3 fruit fly cellular contexts compared by ENCODE assay signal in the genomic region with DNA sequence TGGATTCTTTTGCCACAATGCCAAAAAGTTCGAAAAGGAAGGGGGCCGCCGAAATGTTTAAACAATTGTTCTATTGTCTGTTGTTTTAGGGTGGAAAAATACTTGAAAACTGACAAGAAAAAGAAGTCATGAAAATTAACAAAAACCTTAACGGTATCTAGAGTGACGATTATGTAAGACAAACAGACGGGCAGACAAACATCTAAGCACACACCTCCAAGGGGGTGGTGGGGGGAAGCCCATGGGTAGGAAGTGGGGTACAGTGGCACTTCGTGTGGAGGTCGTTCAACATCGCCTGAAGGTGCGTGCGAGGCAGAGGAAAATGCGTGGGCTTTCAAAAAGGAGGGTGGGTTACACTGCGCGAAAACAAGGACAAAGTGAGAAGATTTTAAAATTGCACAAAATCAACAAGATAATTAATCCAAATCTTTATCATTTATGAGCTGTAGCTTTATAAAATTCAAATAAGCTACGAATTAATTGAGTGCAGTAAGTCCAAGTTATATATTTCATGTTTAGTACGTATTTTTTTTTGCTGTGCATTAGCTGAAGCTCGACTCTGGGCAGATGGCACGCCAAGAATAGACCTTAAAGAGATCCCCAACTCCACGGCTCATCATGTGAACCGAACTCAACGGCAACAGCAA.
TF ChIP-seq lines count a peak whose summit lies in the region.

No protein-coding gene starts in this region.

- no peak for TF ChIP-seq CTCF in whole organism, embryonic (GFP tag; optimal IDR thresholded peaks at IDR 0.05; lab: Kevin White, UChicago)

TF ChIP-seq in whole organism, embryonic, 481 proteins besides CTCF, POLR2A, EP300 and RAD21 (continues in another document):
- TF ChIP-seq CG30403 (GFP tag; optimal IDR thresholded peaks at IDR 0.05; lab: Kevin White, UChicago) (peak; percentile 11), CG5953 (GFP tag; IDR thresholded peaks at IDR 0.05; lab: Robert Waterston, UW) (no peak), cwo (GFP tag; optimal IDR thresholded peaks at IDR 0.05; lab: Kevin White, UChicago) (peak; percentile 18), CG18599 (GFP tag; optimal IDR thresholded peaks at IDR 0.05; lab: Kevin White, UChicago) (peak; percentile 22), bcd (GFP tag; optimal IDR thresholded peaks at IDR 0.05; lab: Kevin White, UChicago) (peak; percentile 25), Xrp1 (GFP tag; IDR thresholded peaks at IDR 0.05; lab: Robert Waterston, UW) (peak; percentile 39; the same call in 1 of the 2 replicates), Pdp1 (GFP tag; optimal IDR thresholded peaks at IDR 0.05; lab: Kevin White, UChicago) (peak in 1 of 2 experiments; percentile 73), Dad (GFP tag; optimal IDR thresholded peaks at IDR 0.05; lab: Kevin White, UChicago) (no peak), CG8924 (tag; optimal IDR thresholded peaks at IDR 0.05; lab: Kevin White, UChicago) (peak; percentile 28), chm (GFP tag; IDR thresholded peaks at IDR 0.05; lab: Robert Waterston, UW) (0 out of 2 replicates have a peak, but pooled peaks have one; percentile 23), sob (GFP tag; IDR thresholded peaks at IDR 0.05; lab: Robert Waterston, UW) (0 out of 2 replicates have a peak, but pooled peaks have one; percentile 25), crol (GFP tag; IDR thresholded peaks at IDR 0.05; lab: Robert Waterston, UW) (peak; percentile 74), dm (GFP tag; optimal IDR thresholded peaks at IDR 0.05; lab: Kevin White, UChicago) (no peak), D19B (GFP tag; optimal IDR thresholded peaks at IDR 0.05; lab: Kevin White, UChicago) (no peak), CG7357 (GFP tag; IDR thresholded peaks at IDR 0.05; lab: Robert Waterston, UW) (no peak), ftz-f1 (GFP tag; optimal IDR thresholded peaks at IDR 0.05; lab: Kevin White, UChicago) (no peak), CG11723 (GFP tag; optimal IDR thresholded peaks at IDR 0.05; lab: Kevin White, UChicago) (peak; percentile 6), CG30431 (GFP tag; optimal IDR thresholded peaks at IDR 0.05; lab: Kevin White, UChicago) (no peak), jing (GFP tag; optimal IDR thresholded peaks at IDR 0.05; lab: Kevin White, UChicago) (peak; percentile 19), tio (GFP tag; optimal IDR thresholded peaks at IDR 0.05; lab: Kevin White, UChicago) (peak; percentile 1), vvl (GFP tag; IDR thresholded peaks at IDR 0.05; lab: Robert Waterston, UW) (peak; percentile 21; the same call in 1 of the 2 replicates), C15 (GFP tag; IDR thresholded peaks at IDR 0.05; lab: Robert Waterston, UW) (no peak), Six4 (GFP tag; optimal IDR thresholded peaks at IDR 0.05; lab: Kevin White, UChicago) (no peak), Hmr (GFP tag; optimal IDR thresholded peaks at IDR 0.05; lab: Kevin White, UChicago) (peak; percentile 9), E2f2 (GFP tag; IDR thresholded peaks at IDR 0.05; lab: Robert Waterston, UW) (0 out of 2 replicates have a peak, but pooled peaks have one; percentile 10), vfl (GFP tag; optimal IDR thresholded peaks at IDR 0.05; lab: Kevin White, UChicago) (no peak), bigmax (GFP tag; optimal IDR thresholded peaks at IDR 0.05; lab: Kevin White, UChicago) (no peak)

TF ChIP-seq in whole organism, prepupa, 60 proteins besides CTCF, POLR2A, EP300 and RAD21 (continues in another document):
- TF ChIP-seq Hr38 (GFP tag; optimal IDR thresholded peaks at IDR 0.05; lab: Kevin White, UChicago), result no peak
- no peak for TF ChIP-seq CG7368 (GFP tag; optimal IDR thresholded peaks at IDR 0.05; lab: Kevin White, UChicago)
- no peak for TF ChIP-seq Ets21C (GFP tag; optimal IDR thresholded peaks at IDR 0.05; lab: Kevin White, UChicago)
- TF ChIP-seq CG10669 (GFP tag; optimal IDR thresholded peaks at IDR 0.05; lab: Kevin White, UChicago), result peak; percentile 25
- TF ChIP-seq fd85E (GFP tag; optimal IDR thresholded peaks at IDR 0.05; lab: Kevin White, UChicago), result no peak
- no peak for TF ChIP-seq Smox (GFP tag; optimal IDR thresholded peaks at IDR 0.05; lab: Kevin White, UChicago)
- peak; percentile 84 for TF ChIP-seq fkh (GFP tag; optimal IDR thresholded peaks at IDR 0.05; lab: Kevin White, UChicago)
- TF ChIP-seq Sox14 (GFP tag; optimal IDR thresholded peaks at IDR 0.05; lab: Kevin White, UChicago), result peak; percentile 1
- peak; percentile 1 for TF ChIP-seq pdm3 (GFP tag; optimal IDR thresholded peaks at IDR 0.05; lab: Kevin White, UChicago)
- peak; percentile 15 for TF ChIP-seq Eip75B (GFP tag; optimal IDR thresholded peaks at IDR 0.05; lab: Kevin White, UChicago)
- peak; percentile 60; the same call in 2 of the 3 replicates for TF ChIP-seq CG6163 (GFP tag; IDR thresholded peaks at IDR 0.05; lab: Robert Waterston, UW)
- TF ChIP-seq CG3032 (tag; optimal IDR thresholded peaks at IDR 0.05; lab: Kevin White, UChicago), result peak; percentile 29
- peak; percentile 1 for TF ChIP-seq OdsH (GFP tag; optimal IDR thresholded peaks at IDR 0.05; lab: Kevin White, UChicago)
- peak; percentile 32; the same call in 1 of the 2 replicates for TF ChIP-seq CG15336 (GFP tag; IDR thresholded peaks at IDR 0.05; lab: Robert Waterston, UW)
- no peak for TF ChIP-seq CG32006 (GFP tag; optimal IDR thresholded peaks at IDR 0.05; lab: Kevin White, UChicago)
- TF ChIP-seq Eip78C (GFP tag; lab: Kevin White, UChicago), result peak; percentile 61
- TF ChIP-seq eg (GFP tag; IDR thresholded peaks at IDR 0.05; lab: Robert Waterston, UW), result no peak
- TF ChIP-seq Ets96B (tag; optimal IDR thresholded peaks at IDR 0.05; lab: Kevin White, UChicago), result peak; percentile 50
- TF ChIP-seq CG1621 (tag; optimal IDR thresholded peaks at IDR 0.05; lab: Kevin White, UChicago), result peak; percentile 8
- TF ChIP-seq CG8319 (GFP tag; optimal IDR thresholded peaks at IDR 0.05; lab: Kevin White, UChicago), result no peak
- peak; percentile 27 for TF ChIP-seq CG10631 (GFP tag; optimal IDR thresholded peaks at IDR 0.05; lab: Kevin White, UChicago)
- no peak for TF ChIP-seq Sox15 (GFP tag; optimal IDR thresholded peaks at IDR 0.05; lab: Kevin White, UChicago)
- TF ChIP-seq CG8119 (GFP tag; IDR thresholded peaks at IDR 0.05; lab: Robert Waterston, UW), result peak; percentile 36; the same call in 1 of the 3 replicates
- peak in 1 of 2 experiments; percentile 44 for TF ChIP-seq ss (GFP tag; optimal IDR thresholded peaks at IDR 0.05; lab: Kevin White, UChicago)
- TF ChIP-seq fd59A (GFP tag; optimal IDR thresholded peaks at IDR 0.05; lab: Kevin White, UChicago), result peak; percentile 5
- no peak for TF ChIP-seq dac (GFP tag; optimal IDR thresholded peaks at IDR 0.05; lab: Kevin White, UChicago)
- TF ChIP-seq CG11294 (GFP tag; IDR thresholded peaks at IDR 0.05; lab: Robert Waterston, UW), result 0 out of 2 replicates have a peak, but pooled peaks have one; percentile 22
- no peak for TF ChIP-seq Eip93F (GFP tag; optimal IDR thresholded peaks at IDR 0.05; lab: Kevin White, UChicago)
- TF ChIP-seq CG3919 (GFP tag; optimal IDR thresholded peaks at IDR 0.05; lab: Kevin White, UChicago), result peak; percentile 46

TF ChIP-seq in whole organism, pupa, 21 proteins besides CTCF, POLR2A, EP300 and RAD21:
- TF ChIP-seq D1 (tag; optimal IDR thresholded peaks at IDR 0.05; lab: Kevin White, UChicago) (no peak), gl (tag; optimal IDR thresholded peaks at IDR 0.05; lab: Kevin White, UChicago) (no peak), CG8159 (tag; optimal IDR thresholded peaks at IDR 0.05; lab: Kevin White, UChicago) (peak; percentile 39), CG32121 (GFP tag; IDR thresholded peaks at IDR 0.05; lab: Robert Waterston, UW) (no peak), CG8301 (tag; optimal IDR thresholded peaks at IDR 0.05; lab: Kevin White, UChicago) (peak; percentile 39), CG12605 (GFP tag; IDR thresholded peaks at IDR 0.05; lab: Robert Waterston, UW) (no peak), CG10348 (GFP tag; IDR thresholded peaks at IDR 0.05; lab: Robert Waterston, UW) (no peak), Ets98B (GFP tag; IDR thresholded peaks at IDR 0.05; lab: Robert Waterston, UW) (no peak), rn (GFP tag; IDR thresholded peaks at IDR 0.05; lab: Robert Waterston, UW) (no peak), CG15710 (tag; optimal IDR thresholded peaks at IDR 0.05; lab: Kevin White, UChicago) (peak; percentile 19), CG34367 (tag; optimal IDR thresholded peaks at IDR 0.05; lab: Kevin White, UChicago) (no peak), Pif1A (GFP tag; optimal IDR thresholded peaks at IDR 0.05; lab: Kevin White, UChicago) (no peak), EcR (GFP tag; optimal IDR thresholded peaks at IDR 0.05; lab: Kevin White, UChicago) (no peak), CG9948 (tag; optimal IDR thresholded peaks at IDR 0.05; lab: Kevin White, UChicago) (peak; percentile 47), CG4496 (GFP tag; IDR thresholded peaks at IDR 0.05; lab: Robert Waterston, UW) (peak; percentile 38; the same call in 1 of the 3 replicates), fd96Ca (GFP tag; IDR thresholded peaks at IDR 0.05; lab: Robert Waterston, UW) (no peak; the same call in 2 of the 3 replicates), Pif1B (GFP tag; optimal IDR thresholded peaks at IDR 0.05; lab: Kevin White, UChicago) (no peak), Snoo (tag; optimal IDR thresholded peaks at IDR 0.05; lab: Kevin White, UChicago) (no peak), CG14655 (GFP tag; optimal IDR thresholded peaks at IDR 0.05; lab: Kevin White, UChicago) (no peak), CG17806 (tag; optimal IDR thresholded peaks at IDR 0.05; lab: Kevin White, UChicago) (peak; percentile 60), CG13204 (GFP tag; optimal IDR thresholded peaks at IDR 0.05; lab: Kevin White, UChicago) (no peak)
